Fruit fly (Drosophila melanogaster): ENCODE results near the gene Pdp1.
A peak's percentile ranks its signal among the peaks of the same experiment; 100 is the strongest.

Pdp1 gene

DNA sequence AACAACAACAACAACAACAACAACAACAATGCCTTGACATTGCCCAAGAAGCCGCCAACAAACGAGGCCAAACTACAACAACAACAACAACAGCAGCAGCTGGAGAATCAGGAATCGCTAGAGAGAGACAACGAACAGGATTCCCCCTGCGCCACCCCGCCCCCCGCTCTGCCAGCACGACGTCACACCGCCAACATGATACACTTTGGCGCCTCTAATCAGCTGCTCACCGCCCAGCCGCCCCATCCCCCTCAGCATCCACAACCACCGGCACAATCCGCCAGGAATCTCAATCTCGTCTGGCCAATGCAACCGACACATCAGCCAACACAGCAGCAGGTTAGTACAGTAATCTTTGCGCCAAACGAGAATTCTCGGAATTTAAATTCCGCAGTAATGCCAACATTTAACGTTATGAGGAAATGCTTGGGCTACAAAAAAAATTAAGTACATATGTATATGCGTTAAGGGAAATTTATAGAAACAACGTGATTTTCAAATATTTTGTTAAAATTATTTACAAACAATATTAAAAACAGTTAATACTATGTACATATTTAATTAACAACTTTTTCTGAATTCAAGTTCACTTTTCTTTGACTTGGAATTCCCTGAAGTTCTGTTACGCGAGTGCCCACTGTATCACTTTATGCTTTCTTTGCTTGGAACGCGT, 2.7 kb upstream of the Pdp1 start (continued):
- TF ChIP-seq CG11504 (tag; optimal IDR thresholded peaks at IDR 0.05) (peak; percentile 64), CG1024 (GFP tag; IDR thresholded peaks at IDR 0.05) (no peak), mld (GFP tag; IDR thresholded peaks at IDR 0.05; ENCODE audit: partially characterized antibody) (no peak), CG14014 (GFP tag; IDR thresholded peaks at IDR 0.05) (0 out of 2 replicates have a peak, but pooled peaks have one; percentile 20), CG9797 (GFP tag; optimal IDR thresholded peaks at IDR 0.05) (no peak), gem (tag; optimal IDR thresholded peaks at IDR 0.05) (peak; percentile 66), Camta (GFP tag; optimal IDR thresholded peaks at IDR 0.05) (no peak), CG8290 (GFP tag; optimal IDR thresholded peaks at IDR 0.05) (no peak), CG8290 (tag; optimal IDR thresholded peaks at IDR 0.05) (no peak), tin (GFP tag; optimal IDR thresholded peaks at IDR 0.05) (peak; percentile 6), sqz (GFP tag; optimal IDR thresholded peaks at IDR 0.05) (no peak), CG16815 (GFP tag; optimal IDR thresholded peaks at IDR 0.05) (no peak), CG2712 (tag; optimal IDR thresholded peaks at IDR 0.05) (peak; percentile 58), dan (GFP tag; IDR thresholded peaks at IDR 0.05) (no peak), CG12219 (GFP tag; optimal IDR thresholded peaks at IDR 0.05) (peak; percentile 6), CG31441 (GFP tag; IDR thresholded peaks at IDR 0.05) (peak; percentile 63), CG4282 (GFP tag; optimal IDR thresholded peaks at IDR 0.05) (no peak), CG10959 (GFP tag; IDR thresholded peaks at IDR 0.05) (no peak), Drgx (GFP tag; IDR thresholded peaks at IDR 0.05) (peak; percentile 66), HLH4C (GFP tag; IDR thresholded peaks at IDR 0.05; ENCODE audit: partially characterized antibody) (no peak), Sox102F (GFP tag; optimal IDR thresholded peaks at IDR 0.05) (peak; percentile 61), CG9817 (tag; optimal IDR thresholded peaks at IDR 0.05) (peak; percentile 8), CG10979 (tag; optimal IDR thresholded peaks at IDR 0.05) (peak; percentile 48), Hr51 (GFP tag; optimal IDR thresholded peaks at IDR 0.05) (peak in 1 of 2 experiments; percentile 55), D (optimal IDR thresholded peaks at IDR 0.05) (no peak), D (GFP tag; optimal IDR thresholded peaks at IDR 0.05) (peak; percentile 34), nau (GFP tag; optimal IDR thresholded peaks at IDR 0.05) (no peak), cato (GFP tag; optimal IDR thresholded peaks at IDR 0.05; ENCODE audit: borderline replicate concordance) (no peak), zen (tag; optimal IDR thresholded peaks at IDR 0.05) (no peak), CG11723 (GFP tag; optimal IDR thresholded peaks at IDR 0.05) (peak; percentile 30), CG30020 (tag; optimal IDR thresholded peaks at IDR 0.05) (peak; percentile 0), CG9932 (GFP tag; IDR thresholded peaks at IDR 0.05) (no peak), Gug (GFP tag; IDR thresholded peaks at IDR 0.05) (peak; percentile 43; the same call in 2 of the 4 replicates), HmgZ (tag; optimal IDR thresholded peaks at IDR 0.05) (no peak), wek (GFP tag; optimal IDR thresholded peaks at IDR 0.05) (no peak), pzg (GFP tag; optimal IDR thresholded peaks at IDR 0.05) (no peak), CG4730 (GFP tag; IDR thresholded peaks at IDR 0.05) (no peak), Aef1 (GFP tag; IDR thresholded peaks at IDR 0.05) (peak; percentile 20; the same call in 1 of the 3 replicates), CG12104 (GFP tag; optimal IDR thresholded peaks at IDR 0.05) (no peak), CG17829 (tag; optimal IDR thresholded peaks at IDR 0.05) (peak; percentile 29), CG6854 (GFP tag; optimal IDR thresholded peaks at IDR 0.05) (no peak), CG3163 (GFP tag; optimal IDR thresholded peaks at IDR 0.05) (no peak), ci (GFP tag; IDR thresholded peaks at IDR 0.05) (peak; percentile 70; the same call in 1 of the 3 replicates), Hr78 (GFP tag; optimal IDR thresholded peaks at IDR 0.05) (peak in 1 of 2 experiments; percentile 19), chif (GFP tag; optimal IDR thresholded peaks at IDR 0.05) (no peak), CG11085 (GFP tag; IDR thresholded peaks at IDR 0.05) (no peak), Mad (GFP tag; optimal IDR thresholded peaks at IDR 0.05) (no peak)
